Worm (Caenorhabditis elegans) whole organism, L3 larva: ENCODE results near the gene Y62H9A.7.

Source experiments
- R02D3.7 ChIP-seq: fragments of 150-350 bp; optimal IDR thresholded peaks from 2 replicates; lab custom pipeline; 2014; ENCODE audit warnings: missing biosample characterization, missing genetic modification characterization
- aly-2 ChIP-seq: fragments of 150-350 bp; optimal IDR thresholded peaks from 2 replicates; lab custom pipeline; 2014; ENCODE audit warnings: missing biosample characterization, missing genetic modification characterization
- ama-1 ChIP-seq: fragments of 150-350 bp; optimal IDR thresholded peaks from 2 replicates; lab custom pipeline; 2018
- ceh-28 ChIP-seq: fragments of 150-350 bp; optimal IDR thresholded peaks from 2 replicates; lab custom pipeline; 2014; ENCODE audit warnings: missing biosample characterization, missing genetic modification reagents, missing genetic modification characterization
- ceh-82 ChIP-seq: fragments of 150-350 bp; optimal IDR thresholded peaks from 2 replicates; lab custom pipeline; 2014; ENCODE audit warnings: missing biosample characterization, missing genetic modification characterization
- ceh-9 ChIP-seq: sonication (generic microtip); optimal IDR thresholded peaks from 2 replicates; lab custom pipeline; 2018; ENCODE audit warnings: missing biosample characterization, missing genetic modification characterization
- daf-12 ChIP-seq: fragments of 150-350 bp; optimal IDR thresholded peaks from 2 replicates; lab custom pipeline; 2014; ENCODE audit warnings: missing biosample characterization, missing genetic modification reagents, missing genetic modification characterization
- egl-27 ChIP-seq: sonication (generic microtip); optimal IDR thresholded peaks from 4 replicates; lab custom pipeline; 2017; ENCODE audit warnings: missing biosample characterization, missing genetic modification reagents, missing genetic modification characterization
- egl-5 ChIP-seq: fragments of 150-350 bp; optimal IDR thresholded peaks from 2 replicates; lab custom pipeline; 2017; ENCODE audit warnings: missing biosample characterization, missing genetic modification reagents, missing genetic modification characterization, inconsistent platforms
- elt-1 ChIP-seq: fragments of 150-350 bp; optimal IDR thresholded peaks from 2 replicates; lab custom pipeline; 2014; ENCODE audit warnings: missing biosample characterization, missing genetic modification characterization
- elt-2 ChIP-seq: sonication (generic microtip); optimal IDR thresholded peaks from 2 replicates; lab custom pipeline; 2016; ENCODE audit warnings: missing genetic modification reagents, mild to moderate bottlenecking, missing genetic modification characterization, missing compliant biosample characterization
- elt-3 ChIP-seq, 3 experiments: fragments of 150-350 bp in 1 of 3; sonication (generic microtip) in 2 of 3; optimal IDR thresholded peaks; 2 replicates in 2 of 3; 4 replicates in 1 of 3; lab custom pipeline; 2014 to 2017; ENCODE audit warnings: missing biosample characterization in 3 of 3, missing genetic modification characterization in 3 of 3
- eor-1 ChIP-seq, 2 experiments: fragments of 150-350 bp; optimal IDR thresholded peaks; 2 replicates each; lab custom pipeline; 2014 to 2018; ENCODE audit warnings: missing biosample characterization in 2 of 2, missing genetic modification characterization in 2 of 2
- fkh-10 ChIP-seq: sonication (generic microtip); optimal IDR thresholded peaks from 2 replicates; lab custom pipeline; 2017; ENCODE audit warnings: missing biosample characterization, missing genetic modification reagents, missing genetic modification characterization
- fkh-2 ChIP-seq: fragments of 150-350 bp; optimal IDR thresholded peaks from 2 replicates; lab custom pipeline; 2014; ENCODE audit warnings: missing biosample characterization, missing genetic modification reagents, missing genetic modification characterization
- jun-1 ChIP-seq: fragments of 150-350 bp; optimal IDR thresholded peaks from 2 replicates; lab custom pipeline; 2014; ENCODE audit warnings: missing biosample characterization, missing genetic modification reagents, missing genetic modification characterization
- lin-39 ChIP-seq: fragments of 150-350 bp; optimal IDR thresholded peaks from 2 replicates; lab custom pipeline; 2018; ENCODE audit warnings: missing biosample characterization, missing genetic modification reagents, missing genetic modification characterization
- lsy-12 ChIP-seq: sonication (generic microtip); optimal IDR thresholded peaks from 2 replicates; lab custom pipeline; 2016; ENCODE audit warnings: mild to moderate bottlenecking, missing genetic modification characterization, missing compliant biosample characterization
- mdl-1 ChIP-seq: fragments of 150-350 bp; optimal IDR thresholded peaks from 2 replicates; lab custom pipeline; 2014; ENCODE audit warnings: missing biosample characterization, missing genetic modification characterization
- mml-1 ChIP-seq: fragments of 150-350 bp; sonication (generic microtip); optimal IDR thresholded peaks from 3 replicates; lab custom pipeline; 2014; ENCODE audit warnings: missing biosample characterization, missing genetic modification characterization
- nfya-1 ChIP-seq: sonication (generic microtip); optimal IDR thresholded peaks from 2 replicates; lab custom pipeline; 2017; ENCODE audit warnings: missing genetic modification characterization, mild to moderate bottlenecking, missing compliant biosample characterization, antibody characterized with exemption, moderate library complexity; ENCODE audit not compliant: insufficient read depth
- nhr-11 ChIP-seq: fragments of 150-350 bp; optimal IDR thresholded peaks from 2 replicates; lab custom pipeline; 2014; ENCODE audit warnings: missing biosample characterization, missing genetic modification characterization
- nhr-12 ChIP-seq: fragments of 150-350 bp; optimal IDR thresholded peaks from 2 replicates; lab custom pipeline; 2014; ENCODE audit warnings: missing biosample characterization, missing genetic modification characterization
- nhr-23 ChIP-seq: fragments of 150-350 bp; optimal IDR thresholded peaks from 2 replicates; lab custom pipeline; 2014; ENCODE audit warnings: missing biosample characterization, missing genetic modification reagents, missing genetic modification characterization
- nhr-25 ChIP-seq: sonication (generic microtip); optimal IDR thresholded peaks from 2 replicates; lab custom pipeline; 2017; ENCODE audit warnings: missing biosample characterization, missing genetic modification characterization
- nhr-28 ChIP-seq: fragments of 150-350 bp; optimal IDR thresholded peaks from 2 replicates; lab custom pipeline; 2014; ENCODE audit warnings: missing biosample characterization, missing genetic modification characterization
- nhr-67 ChIP-seq: fragments of 150-350 bp; optimal IDR thresholded peaks from 2 replicates; lab custom pipeline; 2014; ENCODE audit warnings: missing biosample characterization, missing genetic modification characterization
- nhr-76 ChIP-seq: fragments of 150-350 bp; sonication (generic microtip); optimal IDR thresholded peaks from 5 replicates; lab custom pipeline; 2014; ENCODE audit warnings: missing biosample characterization, missing genetic modification characterization
- pha-4 ChIP-seq: fragments of 150-350 bp; optimal IDR thresholded peaks from 2 replicates; lab custom pipeline; 2014; ENCODE audit warnings: missing biosample characterization, missing genetic modification reagents, missing genetic modification characterization
- skn-1 ChIP-seq: fragments of 150-350 bp; optimal IDR thresholded peaks from 2 replicates; lab custom pipeline; 2014; ENCODE audit warnings: missing biosample characterization, missing genetic modification characterization
- tbx-2 ChIP-seq: sonication (generic microtip); optimal IDR thresholded peaks from 2 replicates; lab custom pipeline; 2016; ENCODE audit warnings: mild to moderate bottlenecking, missing genetic modification characterization, missing compliant biosample characterization
- unc-39 ChIP-seq: sonication (generic microtip); optimal IDR thresholded peaks from 4 replicates; lab custom pipeline; 2017; ENCODE audit warnings: missing biosample characterization, missing genetic modification characterization
- zag-1 ChIP-seq: fragments of 150-350 bp; optimal IDR thresholded peaks from 2 replicates; lab custom pipeline; 2014; ENCODE audit warnings: missing biosample characterization, missing genetic modification characterization
- ztf-11 ChIP-seq: fragments of 150-350 bp; optimal IDR thresholded peaks from 2 replicates; lab custom pipeline; 2014; ENCODE audit warnings: missing biosample characterization, missing genetic modification characterization
- ztf-4 ChIP-seq: fragments of 150-350 bp; optimal IDR thresholded peaks from 2 replicates; lab custom pipeline; 2014; ENCODE audit warnings: missing biosample characterization, missing genetic modification characterization

Y62H9A.7 gene

ce11 chrX:11924158-11924557, 38.7 kb upstream of the Y62H9A.7 start, which contains the start of gene F55G7.1 (continued):
- TF ChIP-seq nhr-67 (tag; lab: Kevin White, UChicago) (no peak), nhr-23 (tag; lab: Kevin White, UChicago) (no peak), lsy-12 (tag; lab: Kevin White, UChicago) (peak; percentile 9), mdl-1 (tag; lab: Kevin White, UChicago) (no peak), ceh-9 (tag; lab: Kevin White, UChicago) (no peak), unc-39 (tag; lab: Kevin White, UChicago) (no peak), ama-1 (lab: Kevin White, UChicago) (no peak), lin-39 (tag; lab: Kevin White, UChicago) (no peak), pha-4 (no peak), nhr-76 (no peak), fkh-10 (GFP tag; lab: Kevin White, UChicago) (no peak), mml-1 (tag; lab: Kevin White, UChicago) (no peak), ceh-28 (tag; lab: Kevin White, UChicago) (peak; percentile 74), egl-27 (tag; lab: Kevin White, UChicago) (no peak)

- TF ChIP-seq ztf-4 (tag; lab: Kevin White, UChicago), result no peak
- TF ChIP-seq nhr-11 (tag; lab: Kevin White, UChicago), result no peak
- TF ChIP-seq R02D3.7 (tag; lab: Kevin White, UChicago), result no peak
- no peak for TF ChIP-seq skn-1 (tag; lab: Kevin White, UChicago)
- TF ChIP-seq elt-3 (tag; optimal IDR thresholded peaks at IDR 0.05; lab: Kevin White, UChicago), result no peak
- TF ChIP-seq egl-5 (tag; lab: Kevin White, UChicago), result no peak
- no peak for TF ChIP-seq egl-27 (tag; lab: Kevin White, UChicago)
- no peak for TF ChIP-seq jun-1
- TF ChIP-seq ztf-11 (tag; lab: Kevin White, UChicago), result no peak
- no peak for TF ChIP-seq nhr-76
- TF ChIP-seq nhr-12, result no peak
- TF ChIP-seq nhr-28 (tag; lab: Kevin White, UChicago), result no peak
- TF ChIP-seq nhr-25, result no peak
- no peak for TF ChIP-seq aly-2
Observed at ce11 chrX:11920723-11921283, 35.3 kb upstream of the Y62H9A.7 start, which contains the start of gene Y62H9A.14. Y62H9A.14 (plus strand) TSS chrX:11921233.

- TF ChIP-seq elt-1 (tag; lab: Kevin White, UChicago), result no peak
- no peak for TF ChIP-seq ztf-11 (tag; lab: Kevin White, UChicago)
Observed at ce11 chrX:11917994-11918393, 32.5 kb upstream of the Y62H9A.7 start, which contains the start of gene Y62H9A.16. Y62H9A.16 (plus strand) TSS chrX:11918294.

- no peak for TF ChIP-seq ceh-82
- TF ChIP-seq nhr-12, result no peak
- TF ChIP-seq mml-1 (tag; lab: Kevin White, UChicago), result no peak
- no peak for TF ChIP-seq egl-27 (tag; lab: Kevin White, UChicago)
- no peak for TF ChIP-seq ceh-9 (tag; lab: Kevin White, UChicago)
- no peak for TF ChIP-seq daf-12 (tag; lab: Kevin White, UChicago)
- TF ChIP-seq nfya-1 (tag; lab: Kevin White, UChicago), result no peak
- TF ChIP-seq jun-1, result no peak
- TF ChIP-seq ceh-28 (tag; lab: Kevin White, UChicago), result no peak
- no peak for TF ChIP-seq nhr-28 (tag; lab: Kevin White, UChicago)
- no peak for TF ChIP-seq eor-1 (tag; optimal IDR thresholded peaks at IDR 0.05; lab: Kevin White, UChicago)
- TF ChIP-seq, all 47 proteins: peak for 0
Observed at ce11 chrX:11916705-11917104, 31.2 kb upstream of the Y62H9A.7 start, which contains the start of gene Y62H9A.13. Y62H9A.13 (plus strand) TSS chrX:11917005.

- TF ChIP-seq tbx-2 (tag; lab: Kevin White, UChicago), result no peak
- TF ChIP-seq elt-2 (tag; lab: Kevin White, UChicago), result no peak
- TF ChIP-seq skn-1 (tag; lab: Kevin White, UChicago), result no peak
- TF ChIP-seq elt-3 (tag; optimal IDR thresholded peaks at IDR 0.05; lab: Kevin White, UChicago), result no peak
- no peak for TF ChIP-seq zag-1
- no peak for TF ChIP-seq ztf-4 (tag; lab: Kevin White, UChicago)
- TF ChIP-seq mml-1 (tag; lab: Kevin White, UChicago), result no peak
- TF ChIP-seq nhr-25, result no peak
- no peak for TF ChIP-seq R02D3.7 (tag; lab: Kevin White, UChicago)
- no peak for TF ChIP-seq ztf-11 (tag; lab: Kevin White, UChicago)
- no peak for TF ChIP-seq egl-5 (tag; lab: Kevin White, UChicago)
- no peak for TF ChIP-seq fkh-2
Observed at ce11 chrX:11913824-11914223, 28.3 kb upstream of the Y62H9A.7 start, which contains the start of gene Y62H9A.12. Y62H9A.12 (plus strand) TSS chrX:11914124.
